Worm (Caenorhabditis elegans) whole organism, early embryonic: Measurements from ENCODE around the gene Y25C1A.2.

ENCODE experiments used
- B0310.2 ChIP-seq: sonication (generic microtip); optimal IDR thresholded peaks from 2 replicates; lab custom pipeline; 2016; ENCODE audit warnings: mild to moderate bottlenecking, missing genetic modification characterization, missing compliant biosample characterization
- F13C5.2 ChIP-seq: sonication (generic microtip); optimal IDR thresholded peaks from 2 replicates; lab custom pipeline; 2017; ENCODE audit warnings: mild to moderate bottlenecking, missing genetic modification characterization, inconsistent platforms, missing compliant biosample characterization
- aly-1 ChIP-seq: sonication (generic microtip); optimal IDR thresholded peaks from 2 replicates; lab custom pipeline; 2016; ENCODE audit warnings: missing genetic modification characterization, missing compliant biosample characterization
- ama-1 ChIP-seq: fragments of 150-350 bp; optimal IDR thresholded peaks from 2 replicates; lab custom pipeline; 2014
- ceh-13 ChIP-seq: fragments of 200-800 bp; sonication (Bioruptor generic); optimal IDR thresholded peaks from 2 replicates; lab custom pipeline; 2018; ENCODE audit warnings: mild to moderate bottlenecking, missing genetic modification characterization, missing compliant biosample characterization
- ceh-36 ChIP-seq: sonication (generic microtip); optimal IDR thresholded peaks from 2 replicates; lab custom pipeline; 2016; ENCODE audit warnings: missing genetic modification characterization, inconsistent platforms, missing compliant biosample characterization
- ets-7 ChIP-seq: sonication (generic microtip); optimal IDR thresholded peaks from 2 replicates; lab custom pipeline; 2016; ENCODE audit warnings: missing genotype, missing genetic modification characterization, missing compliant biosample characterization
- flt-1 ChIP-seq: fragments of 200-800 bp; sonication (Bioruptor generic); IDR thresholded peaks from 2 replicates; pipeline ENCODE4 v1.3.6; 2022; ENCODE audit warnings: missing genetic modification characterization, missing compliant biosample characterization
- hmbx-1 ChIP-seq: sonication (generic microtip); optimal IDR thresholded peaks from 2 replicates; lab custom pipeline; 2016; ENCODE audit warnings: mild to moderate bottlenecking, missing genetic modification characterization, missing compliant biosample characterization
- hmg-4 ChIP-seq: fragments of 200-800 bp; sonication (Bioruptor generic); optimal IDR thresholded peaks from 2 replicates; lab custom pipeline; 2018; ENCODE audit warnings: mild to moderate bottlenecking, missing genetic modification characterization, missing compliant biosample characterization
- hnd-1 ChIP-seq: sonication (generic microtip); optimal IDR thresholded peaks from 2 replicates; lab custom pipeline; 2016; ENCODE audit warnings: missing genetic modification characterization, missing compliant biosample characterization
- pes-1 ChIP-seq: fragments of 200-800 bp; sonication (Bioruptor generic); IDR thresholded peaks from 2 replicates; pipeline ENCODE4 v1.3.6; 2022; ENCODE audit warnings: missing genetic modification reagents, missing genetic modification characterization, missing compliant biosample characterization
- scrt-1 ChIP-seq: fragments of 200-800 bp; sonication (Bioruptor generic); IDR thresholded peaks from 2 replicates; pipeline ENCODE4 v1.3.6; 2022; ENCODE audit warnings: missing genetic modification characterization, missing compliant biosample characterization
- sea-1 ChIP-seq: fragments of 200-800 bp; sonication (Bioruptor generic); conservative IDR thresholded peaks from 2 replicates; pipeline ENCODE4 v1.3.6; 2022; ENCODE audit warnings: missing genetic modification characterization, missing compliant biosample characterization
- tbx-11 ChIP-seq: fragments of 200-800 bp; sonication (Bioruptor generic); IDR thresholded peaks from 2 replicates; pipeline ENCODE4 v1.3.6; 2022; ENCODE audit warnings: missing genetic modification characterization, missing compliant biosample characterization
- tbx-37 ChIP-seq: fragments of 200-800 bp; sonication (Bioruptor generic); conservative IDR thresholded peaks from 2 replicates; pipeline ENCODE4 v1.3.6; 2022; ENCODE audit warnings: missing genetic modification reagents, missing genetic modification characterization, missing compliant biosample characterization
- tra-4 ChIP-seq: sonication (generic microtip); optimal IDR thresholded peaks from 2 replicates; lab custom pipeline; 2017; ENCODE audit warnings: missing genetic modification characterization, missing compliant biosample characterization

The Y25C1A.2 gene

DNA sequence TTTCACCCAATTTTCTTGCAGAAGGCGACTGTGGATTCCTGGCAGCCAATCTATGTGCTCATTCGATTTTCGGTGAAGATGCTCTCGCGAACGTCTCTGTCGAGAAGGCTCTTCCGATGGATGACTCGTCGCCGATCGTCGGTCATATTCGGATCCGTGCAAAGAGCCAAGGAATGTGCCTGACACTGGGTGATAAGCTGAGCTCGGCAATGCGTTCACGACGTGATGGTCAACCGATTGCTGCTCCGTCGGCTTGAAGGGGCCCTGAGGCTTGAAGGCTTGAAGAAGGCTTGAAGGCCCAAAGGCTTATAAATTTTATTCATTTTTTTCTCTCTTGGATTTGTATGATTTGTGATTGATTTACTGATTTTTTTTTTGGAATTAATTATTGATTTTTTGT is 25.3 kb upstream of the Y25C1A.2 start:
- TF ChIP-seq sea-1 (no peak), ama-1 (lab: Kevin White, UChicago) (no peak), pes-1 (GFP tag; lab: Robert Waterston, UW) (no peak), aly-1 (tag; lab: Kevin White, UChicago) (no peak), F13C5.2 (tag; lab: Kevin White, UChicago) (no peak), ets-7 (tag; lab: Kevin White, UChicago) (no peak), ceh-13 (GFP tag; lab: Kevin White, UChicago) (no peak), scrt-1 (GFP tag; lab: Robert Waterston, UW) (no peak), hmg-4 (no peak), ceh-36 (tag; lab: Kevin White, UChicago) (no peak), tbx-37 (GFP tag; lab: Robert Waterston, UW) (no peak)

DNA sequence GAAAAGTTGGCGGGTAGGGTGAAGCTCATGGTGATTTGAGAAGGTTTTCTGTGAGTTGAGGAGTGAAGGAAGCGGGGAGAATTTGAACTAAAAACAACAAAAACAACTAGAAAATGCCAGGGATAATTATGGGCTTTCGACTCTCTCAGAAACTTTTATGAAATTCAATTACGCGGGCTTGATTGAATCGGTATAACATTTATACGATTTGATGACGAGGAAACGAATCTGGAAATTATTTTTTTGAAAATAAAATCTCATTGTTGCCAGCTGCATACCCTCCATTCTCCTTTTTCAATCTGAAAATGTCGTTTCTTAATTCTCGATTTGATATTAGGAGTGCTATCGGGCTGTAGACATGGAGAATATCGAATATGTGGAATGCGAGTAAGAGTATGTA is 21.1 kb upstream of the Y25C1A.2 start, which contains the start of gene srg-21:
TSS of gene srg-21 (minus strand) at position 101 of the 400 bp plus-strand sequence.
- TF ChIP-seq ceh-36 (tag; lab: Kevin White, UChicago) (no peak), hmg-4 (no peak), scrt-1 (GFP tag; lab: Robert Waterston, UW) (no peak), pes-1 (GFP tag; lab: Robert Waterston, UW) (no peak), F13C5.2 (tag; lab: Kevin White, UChicago) (no peak), sea-1 (no peak), tbx-11 (GFP tag; lab: Robert Waterston, UW) (no peak), ets-7 (tag; lab: Kevin White, UChicago) (no peak), B0310.2 (tag; lab: Kevin White, UChicago) (no peak)

DNA sequence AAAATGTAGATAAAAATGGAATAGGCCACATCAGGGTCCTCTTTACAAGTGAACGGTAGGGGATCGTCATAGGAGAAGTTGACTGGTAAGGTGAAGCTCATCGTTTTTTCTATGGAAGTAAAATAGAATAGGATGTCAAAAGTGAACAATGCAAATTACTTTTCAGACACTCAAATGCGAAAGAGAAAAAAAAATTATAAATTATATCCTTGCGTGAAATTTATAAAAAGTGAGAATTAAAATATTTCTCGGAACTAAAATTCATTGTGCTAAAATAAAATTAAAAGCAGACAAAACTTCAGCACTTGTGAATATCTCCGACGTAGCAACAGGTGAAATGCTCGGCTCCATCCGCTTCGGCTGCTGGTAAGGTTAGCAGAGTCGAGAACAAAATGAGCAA is 19.1 kb upstream of the Y25C1A.2 start, which contains the start of gene srg-22:
TSS of gene srg-22 (minus strand) at position 101 of the 400 bp plus-strand sequence.
- TF ChIP-seq tra-4 (tag; lab: Kevin White, UChicago) (no peak), ets-7 (tag; lab: Kevin White, UChicago) (no peak), pes-1 (GFP tag; lab: Robert Waterston, UW) (no peak), tbx-11 (GFP tag; lab: Robert Waterston, UW) (no peak), sea-1 (no peak), scrt-1 (GFP tag; lab: Robert Waterston, UW) (no peak), aly-1 (tag; lab: Kevin White, UChicago) (no peak), flt-1 (GFP tag; lab: Robert Waterston, UW) (no peak), F13C5.2 (tag; lab: Kevin White, UChicago) (no peak), hmg-4 (no peak), ama-1 (lab: Kevin White, UChicago) (no peak), hmbx-1 (no peak), ceh-36 (tag; lab: Kevin White, UChicago) (no peak), tbx-37 (GFP tag; lab: Robert Waterston, UW) (no peak), ceh-13 (GFP tag; lab: Kevin White, UChicago) (no peak), B0310.2 (tag; lab: Kevin White, UChicago) (no peak), hnd-1 (no peak)

DNA sequence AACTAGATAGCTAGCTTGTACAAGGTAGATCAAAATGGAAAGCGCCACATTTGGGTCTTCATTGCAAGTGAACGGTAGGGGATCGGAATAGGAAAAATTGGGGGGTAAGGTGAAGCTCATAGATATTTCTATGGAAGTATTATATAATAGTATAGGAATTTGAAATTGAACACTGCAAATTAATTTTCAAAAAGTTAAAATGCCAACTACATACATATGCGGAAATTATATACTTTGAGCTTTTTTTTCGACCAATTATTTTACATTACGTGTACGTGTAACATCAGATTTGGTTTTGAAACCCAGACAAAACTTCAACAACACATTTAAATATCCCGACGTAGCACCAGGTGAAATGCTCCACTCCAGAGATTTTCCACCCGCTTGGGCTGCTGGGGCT is 16.4 kb upstream of the Y25C1A.2 start, which contains the start of gene srg-23:
TSS of gene srg-23 (minus strand) at position 101 of the 400 bp plus-strand sequence.
- no peak for TF ChIP-seq ama-1 (lab: Kevin White, UChicago)
- TF ChIP-seq aly-1 (tag; lab: Kevin White, UChicago), result no peak
- no peak for TF ChIP-seq pes-1 (GFP tag; lab: Robert Waterston, UW)
- TF ChIP-seq tbx-11 (GFP tag; lab: Robert Waterston, UW), result no peak
- TF ChIP-seq F13C5.2 (tag; lab: Kevin White, UChicago), result no peak
- TF ChIP-seq ceh-36 (tag; lab: Kevin White, UChicago), result no peak
- no peak for TF ChIP-seq scrt-1 (GFP tag; lab: Robert Waterston, UW)
- no peak for TF ChIP-seq hnd-1

DNA sequence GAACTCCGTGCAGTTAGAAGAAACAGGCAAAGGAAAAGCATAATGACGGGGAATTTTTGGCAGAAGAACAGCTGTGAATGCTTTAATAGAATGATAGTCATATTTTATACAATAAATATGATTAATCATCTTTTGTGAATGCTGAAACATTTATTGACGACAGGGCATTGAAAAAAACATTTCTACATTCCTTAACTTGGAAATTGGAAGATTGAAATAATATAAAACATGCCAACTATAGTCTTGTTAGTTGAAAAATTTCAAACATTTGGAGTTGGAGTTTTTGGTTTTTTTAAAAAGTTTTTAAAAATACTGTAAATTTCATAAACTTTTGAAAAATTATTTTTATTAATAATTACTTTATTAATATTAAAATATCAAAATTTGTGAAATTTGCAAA is 15.6 kb upstream of the Y25C1A.2 start, which contains the start of gene Y25C1A.14:
TSS of gene Y25C1A.14 (minus strand) at position 101 of the 400 bp plus-strand sequence.
- TF ChIP-seq ceh-36 (tag; lab: Kevin White, UChicago), result no peak
- no peak for TF ChIP-seq hmbx-1
- TF ChIP-seq tbx-37 (GFP tag; lab: Robert Waterston, UW), result no peak
- no peak for TF ChIP-seq hnd-1
- TF ChIP-seq B0310.2 (tag; lab: Kevin White, UChicago), result no peak
- TF ChIP-seq ets-7 (tag; lab: Kevin White, UChicago), result no peak
- TF ChIP-seq sea-1, result no peak
- no peak for TF ChIP-seq F13C5.2 (tag; lab: Kevin White, UChicago)
- TF ChIP-seq tra-4 (tag; lab: Kevin White, UChicago), result no peak
- no peak for TF ChIP-seq ama-1 (lab: Kevin White, UChicago)
- TF ChIP-seq pes-1 (GFP tag; lab: Robert Waterston, UW), result no peak
- TF ChIP-seq flt-1 (GFP tag; lab: Robert Waterston, UW), result no peak
- TF ChIP-seq hmg-4, result no peak

DNA sequence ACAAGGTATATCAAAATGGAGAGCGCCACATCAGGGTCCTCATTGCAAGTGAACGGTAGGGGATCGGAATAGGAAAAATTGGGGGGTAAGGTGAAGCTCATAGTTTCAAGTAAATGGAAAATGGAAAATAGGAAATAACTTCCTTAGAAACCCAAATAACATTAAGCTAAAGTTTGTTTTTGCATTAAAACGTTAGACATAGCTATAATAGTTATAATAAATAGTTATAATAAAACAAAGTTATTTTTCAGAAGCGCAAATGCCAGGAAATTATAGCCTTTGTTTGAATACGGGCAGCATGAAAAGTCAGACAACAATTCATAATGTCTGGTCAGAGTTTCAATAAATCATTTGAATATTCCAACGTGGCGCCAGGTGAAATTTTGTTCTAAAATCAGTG is 11.9 kb upstream of the Y25C1A.2 start, which contains the start of gene srg-24:
TSS of gene srg-24 (minus strand) at position 101 of the 400 bp plus-strand sequence.
- TF ChIP-seq pes-1 (GFP tag; lab: Robert Waterston, UW) (no peak), sea-1 (no peak), ceh-13 (GFP tag; lab: Kevin White, UChicago) (no peak), ama-1 (lab: Kevin White, UChicago) (no peak), scrt-1 (GFP tag; lab: Robert Waterston, UW) (no peak), flt-1 (GFP tag; lab: Robert Waterston, UW) (no peak), ceh-36 (tag; lab: Kevin White, UChicago) (no peak), hmbx-1 (no peak)

DNA sequence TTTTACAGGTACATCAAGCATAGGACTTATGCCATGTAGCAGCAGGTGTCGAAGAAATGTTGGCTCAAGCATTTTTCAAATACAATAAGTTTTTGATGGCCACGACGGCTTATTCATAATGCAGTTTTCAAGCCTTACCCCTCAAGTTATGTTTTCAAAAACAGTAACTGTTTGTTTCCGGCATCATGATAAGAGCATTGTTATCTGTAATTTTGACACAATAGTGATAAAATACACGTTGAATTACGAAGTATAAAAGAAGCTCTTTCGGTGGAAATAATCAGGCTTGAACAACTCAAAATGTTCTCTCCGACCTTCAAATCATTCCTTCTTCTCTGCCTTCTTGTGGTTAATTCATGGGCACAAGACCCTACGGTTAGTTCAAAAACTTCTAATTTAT is 10.4 kb upstream of the Y25C1A.2 start, which contains the start of gene clec-121:
TSS of gene clec-121 (plus strand) at position 301 of the 400 bp plus-strand sequence.
- TF ChIP-seq scrt-1 (GFP tag; lab: Robert Waterston, UW) (no peak), hnd-1 (no peak), ceh-36 (tag; lab: Kevin White, UChicago) (no peak), B0310.2 (tag; lab: Kevin White, UChicago) (no peak), tbx-11 (GFP tag; lab: Robert Waterston, UW) (no peak), ama-1 (lab: Kevin White, UChicago) (no peak), tbx-37 (GFP tag; lab: Robert Waterston, UW) (no peak), ceh-13 (GFP tag; lab: Kevin White, UChicago) (no peak), hmbx-1 (no peak), sea-1 (no peak)
